Worm (Caenorhabditis elegans) whole organism, early embryonic: ENCODE results near the gene ddp-1.

Experiments used
- B0310.2 ChIP-seq: sonication (generic microtip); optimal IDR thresholded peaks from 2 replicates; lab custom pipeline; 2016; ENCODE audit warnings: mild to moderate bottlenecking, missing genetic modification characterization, missing compliant biosample characterization
- F13C5.2 ChIP-seq: sonication (generic microtip); optimal IDR thresholded peaks from 2 replicates; lab custom pipeline; 2017; ENCODE audit warnings: mild to moderate bottlenecking, missing genetic modification characterization, inconsistent platforms, missing compliant biosample characterization
- aly-1 ChIP-seq: sonication (generic microtip); optimal IDR thresholded peaks from 2 replicates; lab custom pipeline; 2016; ENCODE audit warnings: missing genetic modification characterization, missing compliant biosample characterization
- ama-1 ChIP-seq: fragments of 150-350 bp; optimal IDR thresholded peaks from 2 replicates; lab custom pipeline; 2014
- ceh-13 ChIP-seq: fragments of 200-800 bp; sonication (Bioruptor generic); optimal IDR thresholded peaks from 2 replicates; lab custom pipeline; 2018; ENCODE audit warnings: mild to moderate bottlenecking, missing genetic modification characterization, missing compliant biosample characterization
- ceh-36 ChIP-seq: sonication (generic microtip); optimal IDR thresholded peaks from 2 replicates; lab custom pipeline; 2016; ENCODE audit warnings: missing genetic modification characterization, inconsistent platforms, missing compliant biosample characterization
- ets-7 ChIP-seq: sonication (generic microtip); optimal IDR thresholded peaks from 2 replicates; lab custom pipeline; 2016; ENCODE audit warnings: missing genotype, missing genetic modification characterization, missing compliant biosample characterization
- flt-1 ChIP-seq: fragments of 200-800 bp; sonication (Bioruptor generic); IDR thresholded peaks from 2 replicates; pipeline ENCODE4 v1.3.6; 2022; ENCODE audit warnings: missing genetic modification characterization, missing compliant biosample characterization
- hmbx-1 ChIP-seq: sonication (generic microtip); optimal IDR thresholded peaks from 2 replicates; lab custom pipeline; 2016; ENCODE audit warnings: mild to moderate bottlenecking, missing genetic modification characterization, missing compliant biosample characterization
- hmg-4 ChIP-seq: fragments of 200-800 bp; sonication (Bioruptor generic); optimal IDR thresholded peaks from 2 replicates; lab custom pipeline; 2018; ENCODE audit warnings: mild to moderate bottlenecking, missing genetic modification characterization, missing compliant biosample characterization
- hnd-1 ChIP-seq: sonication (generic microtip); optimal IDR thresholded peaks from 2 replicates; lab custom pipeline; 2016; ENCODE audit warnings: missing genetic modification characterization, missing compliant biosample characterization
- pes-1 ChIP-seq: fragments of 200-800 bp; sonication (Bioruptor generic); IDR thresholded peaks from 2 replicates; pipeline ENCODE4 v1.3.6; 2022; ENCODE audit warnings: missing genetic modification reagents, missing genetic modification characterization, missing compliant biosample characterization
- scrt-1 ChIP-seq: fragments of 200-800 bp; sonication (Bioruptor generic); IDR thresholded peaks from 2 replicates; pipeline ENCODE4 v1.3.6; 2022; ENCODE audit warnings: missing genetic modification characterization, missing compliant biosample characterization
- sea-1 ChIP-seq: fragments of 200-800 bp; sonication (Bioruptor generic); conservative IDR thresholded peaks from 2 replicates; pipeline ENCODE4 v1.3.6; 2022; ENCODE audit warnings: missing genetic modification characterization, missing compliant biosample characterization
- tbx-11 ChIP-seq: fragments of 200-800 bp; sonication (Bioruptor generic); IDR thresholded peaks from 2 replicates; pipeline ENCODE4 v1.3.6; 2022; ENCODE audit warnings: missing genetic modification characterization, missing compliant biosample characterization
- tbx-37 ChIP-seq: fragments of 200-800 bp; sonication (Bioruptor generic); conservative IDR thresholded peaks from 2 replicates; pipeline ENCODE4 v1.3.6; 2022; ENCODE audit warnings: missing genetic modification reagents, missing genetic modification characterization, missing compliant biosample characterization
- tra-4 ChIP-seq: sonication (generic microtip); optimal IDR thresholded peaks from 2 replicates; lab custom pipeline; 2017; ENCODE audit warnings: missing genetic modification characterization, missing compliant biosample characterization

Gene ddp-1

ce11 chrIII:1831104-1831503, 28.6 kb upstream of the ddp-1 start:
- TF ChIP-seq hmg-4 (no peak), ceh-13 (no peak), F13C5.2 (no peak), aly-1 (tag; lab: Kevin White, UChicago) (no peak), sea-1 (GFP tag; lab: Robert Waterston, UW) (no peak)

ce11 chrIII:1832453-1832852, 27.2 kb upstream of the ddp-1 start:
- TF ChIP-seq flt-1 (GFP tag; lab: Robert Waterston, UW) (no peak), aly-1 (tag; lab: Kevin White, UChicago) (no peak), ama-1 (lab: Kevin White, UChicago) (no peak), hmbx-1 (tag; lab: Kevin White, UChicago) (no peak), sea-1 (GFP tag; lab: Robert Waterston, UW) (no peak)

ce11 chrIII:1833984-1834563, 25.6 kb upstream of the ddp-1 start, which contains the start of gene rexd-1:
Gene rexd-1 (plus strand): TSS chrIII:1834513.
- TF ChIP-seq aly-1 (tag; lab: Kevin White, UChicago) (no peak), ama-1 (lab: Kevin White, UChicago) (no peak), tra-4 (no peak), B0310.2 (no peak), ets-7 (tag; lab: Kevin White, UChicago) (no peak)

- no peak for TF ChIP-seq scrt-1 (GFP tag; lab: Robert Waterston, UW)
- no peak for TF ChIP-seq tra-4
- TF ChIP-seq flt-1 (GFP tag; lab: Robert Waterston, UW): no peak
- TF ChIP-seq ama-1 (lab: Kevin White, UChicago): no peak
- no peak for TF ChIP-seq hmg-4
These were observed 10.9 kb upstream of the ddp-1 start, which contains the start of gene pqn-82 for ce11 chrIII:1848747-1849146. Gene pqn-82 (plus strand): TSS chrIII:1849047.

- TF ChIP-seq hmg-4 (no peak), tra-4 (no peak), hmbx-1 (tag; lab: Kevin White, UChicago) (no peak), flt-1 (GFP tag; lab: Robert Waterston, UW) (no peak), ceh-13 (no peak), scrt-1 (GFP tag; lab: Robert Waterston, UW) (no peak), sea-1 (GFP tag; lab: Robert Waterston, UW) (no peak), B0310.2 (no peak), ama-1 (lab: Kevin White, UChicago) (no peak), hnd-1 (tag; lab: Kevin White, UChicago) (no peak), aly-1 (tag; lab: Kevin White, UChicago) (no peak), ceh-36 (tag; lab: Kevin White, UChicago) (no peak), pes-1 (GFP tag; lab: Robert Waterston, UW) (no peak)
These were observed 7.5 kb upstream of the ddp-1 start for ce11 chrIII:1852126-1852717.

- TF ChIP-seq B0310.2 (no peak), ama-1 (lab: Kevin White, UChicago) (no peak), tbx-37 (GFP tag; lab: Robert Waterston, UW) (no peak), F13C5.2 (no peak), scrt-1 (GFP tag; lab: Robert Waterston, UW) (no peak), ceh-13 (no peak)
These were observed 5.7 kb upstream of the ddp-1 start for ce11 chrIII:1853944-1854343.

ce11 chrIII:1855092-1855491, 4.6 kb upstream of the ddp-1 start, which contains the start of gene hlh-33:
Gene hlh-33 (plus strand): TSS chrIII:1855392.
- no peak for TF ChIP-seq sea-1 (GFP tag; lab: Robert Waterston, UW)
- TF ChIP-seq tra-4: no peak
- no peak for TF ChIP-seq ets-7 (tag; lab: Kevin White, UChicago)
- TF ChIP-seq ceh-36 (tag; lab: Kevin White, UChicago): no peak
- no peak for TF ChIP-seq flt-1 (GFP tag; lab: Robert Waterston, UW)
- TF ChIP-seq aly-1 (tag; lab: Kevin White, UChicago): no peak
- no peak for TF ChIP-seq F13C5.2
- TF ChIP-seq B0310.2: no peak
- no peak for TF ChIP-seq ceh-13

ce11 chrIII:1856175-1856574, 3.5 kb upstream of the ddp-1 start:
- TF ChIP-seq ceh-36 (tag; lab: Kevin White, UChicago) (peak; percentile 83), pes-1 (GFP tag; lab: Robert Waterston, UW) (no peak), scrt-1 (GFP tag; lab: Robert Waterston, UW) (no peak), tbx-37 (GFP tag; lab: Robert Waterston, UW) (no peak)

- TF ChIP-seq ets-7 (tag; lab: Kevin White, UChicago) (no peak), ama-1 (lab: Kevin White, UChicago) (no peak), hmg-4 (no peak), pes-1 (GFP tag; lab: Robert Waterston, UW) (no peak), aly-1 (tag; lab: Kevin White, UChicago) (no peak), flt-1 (GFP tag; lab: Robert Waterston, UW) (no peak), sea-1 (GFP tag; lab: Robert Waterston, UW) (no peak), tbx-11 (no peak), ceh-36 (tag; lab: Kevin White, UChicago) (no peak), F13C5.2 (no peak), B0310.2 (no peak)
These were observed 3.0 kb upstream of the ddp-1 start for ce11 chrIII:1856679-1857078.
